ENCODE assay signal across 1 fruit fly cellular context in the genomic region with DNA sequence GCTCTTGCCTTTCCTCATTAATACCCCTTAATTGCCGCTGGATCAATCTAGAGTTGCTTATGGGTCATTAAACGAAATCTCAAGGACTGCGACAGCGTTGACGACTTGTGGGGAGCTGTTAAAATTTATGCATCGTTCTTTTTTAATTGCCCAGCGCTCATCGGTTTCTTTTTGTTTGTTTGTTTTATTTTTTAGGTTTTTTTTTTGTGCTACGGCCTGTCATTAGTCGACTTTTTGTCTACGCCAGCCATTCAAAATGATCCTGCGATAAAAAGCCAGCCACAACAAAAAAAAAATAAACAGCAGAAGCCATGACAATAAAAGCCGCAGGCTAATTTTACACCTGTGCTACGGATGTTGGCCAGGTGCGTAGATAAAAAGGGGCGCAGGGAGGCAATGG.
TF ChIP-seq lines count a peak whose summit lies in the region.

No protein-coding gene starts in this region.

TF ChIP-seq in whole organism, prepupa, 60 proteins besides CTCF, POLR2A, EP300 and RAD21 (continued from another document):
- TF ChIP-seq eg (GFP tag; IDR thresholded peaks at IDR 0.05; lab: Robert Waterston, UW), result no peak
- TF ChIP-seq Lpt (GFP tag; optimal IDR thresholded peaks at IDR 0.05; lab: Kevin White, UChicago), result no peak
- TF ChIP-seq fd59A (GFP tag; optimal IDR thresholded peaks at IDR 0.05; lab: Kevin White, UChicago), result no peak
- TF ChIP-seq ss (GFP tag; optimal IDR thresholded peaks at IDR 0.05; lab: Kevin White, UChicago), result peak; percentile 76 to 84
- TF ChIP-seq CG8632 (GFP tag; optimal IDR thresholded peaks at IDR 0.05; lab: Kevin White, UChicago), result no peak
- no peak for TF ChIP-seq svp (GFP tag; lab: Kevin White, UChicago)
- no peak for TF ChIP-seq dac (GFP tag; optimal IDR thresholded peaks at IDR 0.05; lab: Kevin White, UChicago)
- TF ChIP-seq CG3032 (tag; optimal IDR thresholded peaks at IDR 0.05; lab: Kevin White, UChicago), result no peak
- peak; percentile 21 for TF ChIP-seq CG10669 (GFP tag; optimal IDR thresholded peaks at IDR 0.05; lab: Kevin White, UChicago)
- no peak for TF ChIP-seq CG3919 (GFP tag; optimal IDR thresholded peaks at IDR 0.05; lab: Kevin White, UChicago)
- TF ChIP-seq CG11294 (GFP tag; IDR thresholded peaks at IDR 0.05; lab: Robert Waterston, UW), result no peak
- TF ChIP-seq CG9139 (GFP tag; optimal IDR thresholded peaks at IDR 0.05; lab: Kevin White, UChicago), result peak; percentile 66
- peak; percentile 75 for TF ChIP-seq CG6808 (GFP tag; optimal IDR thresholded peaks at IDR 0.05; lab: Kevin White, UChicago)
